Fruit fly (Drosophila melanogaster): ENCODE data around the gene Sr-CIV.

DNA sequence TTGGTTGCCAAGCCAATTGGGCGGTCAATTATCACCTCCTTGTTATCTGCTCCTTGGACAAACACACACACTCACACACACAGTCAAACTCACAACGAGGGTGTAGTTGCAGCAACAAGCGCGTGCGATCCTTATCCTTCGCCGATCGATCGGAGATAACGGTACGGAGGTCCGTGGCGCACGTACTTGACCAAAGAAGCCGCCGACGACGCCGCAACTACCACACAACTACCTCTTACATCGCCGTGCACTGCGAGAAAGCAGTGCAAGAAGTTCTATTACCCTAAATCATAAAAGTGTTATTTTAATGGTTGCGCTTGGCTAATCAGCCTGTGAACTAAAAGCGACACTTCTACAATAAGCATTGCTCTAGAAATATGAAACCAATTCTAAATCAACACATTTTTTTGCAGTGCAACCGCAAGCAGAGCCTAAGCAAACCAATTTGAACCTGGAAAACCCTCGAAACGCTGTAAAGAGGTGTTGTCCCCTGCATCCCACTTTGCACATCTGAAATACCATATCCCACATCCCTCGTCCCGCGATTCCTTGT lies 9.2 kb upstream of the Sr-CIV start:
- TF ChIP-seq sv (GFP tag; optimal IDR thresholded peaks at IDR 0.05) (no peak), Vsx2 (GFP tag; optimal IDR thresholded peaks at IDR 0.05; ENCODE audit: partially characterized antibody) (no peak), Jra (GFP tag; optimal IDR thresholded peaks at IDR 0.05) (no peak)

All from whole organism, wandering third instar larva.